Fruit fly (Drosophila melanogaster) whole organism, embryonic: ENCODE measurements around the gene CG14720.

ENCODE experiments used
- B-H2 ChIP-seq: fragments of 200-800 bp; sonication (Bioruptor generic); optimal IDR thresholded peaks from 2 replicates; lab custom pipeline; 2018; ENCODE audit warnings: missing biosample characterization, mild to moderate bottlenecking, missing genetic modification characterization
- BtbVII ChIP-seq: fragments of 200-800 bp; sonication (Bioruptor generic); optimal IDR thresholded peaks from 3 replicates; lab custom pipeline; 2017; ENCODE audit warnings: missing biosample characterization, mild to moderate bottlenecking, missing genetic modification characterization
- CG10274 ChIP-seq: fragments of 200-800 bp; sonication (Bioruptor generic); optimal IDR thresholded peaks from 3 replicates; lab custom pipeline; 2017; ENCODE audit warnings: missing biosample characterization, mild to moderate bottlenecking, missing genetic modification characterization
- CG10565 ChIP-seq: fragments of 200-800 bp; sonication (Bioruptor generic); optimal IDR thresholded peaks from 3 replicates; lab custom pipeline; 2016; ENCODE audit warnings: missing biosample characterization, mild to moderate bottlenecking, missing genetic modification characterization
- CG11093 ChIP-seq: fragments of 200-800 bp; sonication (Bioruptor generic); IDR thresholded peaks from 3 replicates; pipeline ENCODE4 v1.3.6; 2022; ENCODE audit warnings: missing biosample characterization, missing genetic modification characterization
- CG11723 ChIP-seq: fragments of 200-800 bp; sonication (Bioruptor generic); optimal IDR thresholded peaks from 2 replicates; lab custom pipeline; 2017; ENCODE audit warnings: missing biosample characterization, mild to moderate bottlenecking, missing genetic modification characterization
- CG12769 ChIP-seq: fragments of 200-800 bp; sonication (Bioruptor generic); optimal IDR thresholded peaks from 2 replicates; lab custom pipeline; 2019; ENCODE audit warnings: missing biosample characterization, mild to moderate bottlenecking, missing genetic modification characterization, moderate library complexity
- CG13894 ChIP-seq: fragments of 200-800 bp; sonication (Bioruptor generic); optimal IDR thresholded peaks from 3 replicates; lab custom pipeline; 2018; ENCODE audit warnings: missing biosample characterization, mild to moderate bottlenecking, missing genetic modification characterization, moderate library complexity
- CG14667 ChIP-seq: fragments of 200-800 bp; sonication (Bioruptor generic); IDR thresholded peaks from 2 replicates; pipeline ENCODE4 v1.3.6; 2022; ENCODE audit warnings: missing biosample characterization, missing genetic modification characterization
- CG14965 ChIP-seq: fragments of 200-800 bp; sonication (Bioruptor generic); optimal IDR thresholded peaks from 2 replicates; lab custom pipeline; 2016; ENCODE audit warnings: missing biosample characterization, missing genetic modification characterization, borderline replicate concordance
- CG15073 ChIP-seq: fragments of 200-800 bp; sonication (Bioruptor generic); optimal IDR thresholded peaks from 2 replicates; lab custom pipeline; 2016; ENCODE audit warnings: missing biosample characterization, missing genetic modification characterization
- CG15514 ChIP-seq: fragments of 200-800 bp; sonication (Bioruptor generic); optimal IDR thresholded peaks from 3 replicates; lab custom pipeline; 2017; ENCODE audit warnings: missing biosample characterization, missing genetic modification characterization, mild to moderate bottlenecking, moderate library complexity, missing genetic modification reagents
- CG15601 ChIP-seq: fragments of 200-800 bp; sonication (Bioruptor generic); optimal IDR thresholded peaks from 3 replicates; lab custom pipeline; 2019; ENCODE audit warnings: missing biosample characterization, mild to moderate bottlenecking, missing genetic modification characterization, moderate library complexity
- CG15696 ChIP-seq: fragments of 200-800 bp; sonication (Bioruptor generic); optimal IDR thresholded peaks from 2 replicates; lab custom pipeline; 2019; ENCODE audit warnings: missing biosample characterization, mild to moderate bottlenecking, missing genetic modification characterization, moderate library complexity
- CG2678 ChIP-seq: fragments of 200-800 bp; sonication (Bioruptor generic); optimal IDR thresholded peaks from 3 replicates; lab custom pipeline; 2019; ENCODE audit warnings: missing biosample characterization, mild to moderate bottlenecking, missing genetic modification characterization, moderate library complexity
- CG30020 ChIP-seq: fragments of 200-800 bp; optimal IDR thresholded peaks from 2 replicates; lab custom pipeline; 2019; ENCODE audit warnings: missing biosample characterization, mild to moderate bottlenecking, missing genetic modification characterization, moderate library complexity
- CG30431 ChIP-seq: fragments of 200-800 bp; sonication (Bioruptor generic); optimal IDR thresholded peaks from 2 replicates; lab custom pipeline; 2017; ENCODE audit warnings: missing biosample characterization, missing genetic modification characterization
- CG34422 ChIP-seq: fragments of 200-800 bp; sonication (Bioruptor generic); IDR thresholded peaks from 3 replicates; pipeline ENCODE4 v1.3.6; 2022; ENCODE audit warnings: missing biosample characterization, missing genetic modification characterization
- CG4730 ChIP-seq: fragments of 200-800 bp; sonication (Bioruptor generic); IDR thresholded peaks from 2 replicates; pipeline ENCODE4 v1.3.6; 2022; ENCODE audit warnings: missing biosample characterization, missing genetic modification characterization
- CG4854 ChIP-seq: fragments of 200-800 bp; sonication (Bioruptor generic); optimal IDR thresholded peaks from 2 replicates; lab custom pipeline; 2016; ENCODE audit warnings: missing biosample characterization, missing genetic modification characterization, inconsistent platforms
- CG5180 ChIP-seq: fragments of 200-800 bp; sonication (Bioruptor generic); optimal IDR thresholded peaks from 3 replicates; lab custom pipeline; 2017; ENCODE audit warnings: missing biosample characterization, missing genetic modification characterization, mild to moderate bottlenecking, moderate library complexity, missing genetic modification reagents
- CG6175 ChIP-seq: fragments of 200-800 bp; sonication (Bioruptor generic); IDR thresholded peaks from 3 replicates; pipeline ENCODE4 v1.3.6; 2022; ENCODE audit warnings: missing biosample characterization, missing genetic modification characterization
- CG6683 ChIP-seq: fragments of 200-800 bp; sonication (Bioruptor generic); optimal IDR thresholded peaks from 2 replicates; lab custom pipeline; 2017; ENCODE audit warnings: missing biosample characterization, mild to moderate bottlenecking, missing genetic modification characterization, missing genetic modification reagents
- CG8924 ChIP-seq: fragments of 200-800 bp; optimal IDR thresholded peaks from 3 replicates; lab custom pipeline; 2019; ENCODE audit warnings: missing biosample characterization, mild to moderate bottlenecking, missing genetic modification characterization, moderate library complexity
- CrebB ChIP-seq: fragments of 200-800 bp; sonication (Bioruptor generic); optimal IDR thresholded peaks from 3 replicates; lab custom pipeline; 2018; ENCODE audit warnings: missing biosample characterization, mild to moderate bottlenecking, missing genetic modification characterization
- Dek ChIP-seq: fragments of 200-800 bp; sonication (Bioruptor generic); optimal IDR thresholded peaks from 3 replicates; lab custom pipeline; 2019; ENCODE audit warnings: missing biosample characterization, mild to moderate bottlenecking, missing genetic modification characterization, moderate library complexity
- Doc3 ChIP-seq: fragments of 200-800 bp; sonication (Bioruptor generic); IDR thresholded peaks from 3 replicates; pipeline ENCODE4 v1.3.6; 2022; ENCODE audit warnings: missing biosample characterization, missing genetic modification characterization; ENCODE audit not compliant: partially characterized antibody
- Gug ChIP-seq: fragments of 200-800 bp; sonication (Bioruptor generic); IDR thresholded peaks from 4 replicates; pipeline ENCODE4 v1.3.6; 2022; ENCODE audit warnings: missing biosample characterization, missing genetic modification characterization
- HLH54F ChIP-seq: fragments of 200-800 bp; sonication (Bioruptor generic); optimal IDR thresholded peaks from 3 replicates; lab custom pipeline; 2016; ENCODE audit warnings: missing biosample characterization, missing genetic modification characterization
- HmgD ChIP-seq: fragments of 200-800 bp; sonication (Bioruptor generic); optimal IDR thresholded peaks from 3 replicates; lab custom pipeline; 2016; ENCODE audit warnings: missing biosample characterization, missing genetic modification characterization
- Spps ChIP-seq: fragments of 200-800 bp; sonication (Bioruptor generic); optimal IDR thresholded peaks from 2 replicates; lab custom pipeline; 2018; ENCODE audit warnings: missing biosample characterization, mild to moderate bottlenecking, missing genetic modification characterization
- Trl ChIP-seq, 3 experiments: fragments of >200 bp in 2 of 3; fragments of 200-800 bp in 1 of 3; sonication (Bioruptor generic) in 1 of 3; optimal IDR thresholded peaks; 2 replicates in 1 of 3; 3 replicates in 2 of 3; lab custom pipeline; 2016 to 2017; ENCODE audit warnings: missing biosample characterization in 1 of 3, missing genetic modification characterization in 1 of 3
- ab ChIP-seq: fragments of 200-800 bp; sonication (Bioruptor generic); optimal IDR thresholded peaks from 2 replicates; lab custom pipeline; 2016; ENCODE audit warnings: missing biosample characterization, missing genetic modification characterization
- amos ChIP-seq: fragments of 200-800 bp; sonication (Bioruptor generic); IDR thresholded peaks from 2 replicates; pipeline ENCODE4 v1.3.6; 2022; ENCODE audit warnings: missing biosample characterization, missing genetic modification characterization; ENCODE audit not compliant: partially characterized antibody
- bcd ChIP-seq: fragments of 200-800 bp; sonication (Bioruptor generic); optimal IDR thresholded peaks from 2 replicates; lab custom pipeline; 2017; ENCODE audit warnings: missing biosample characterization, mild to moderate bottlenecking, missing genetic modification characterization
- cg ChIP-seq: fragments of 200-800 bp; sonication (Bioruptor generic); optimal IDR thresholded peaks from 3 replicates; lab custom pipeline; 2019; ENCODE audit warnings: missing biosample characterization, mild to moderate bottlenecking, missing genetic modification characterization, moderate library complexity
- cwo ChIP-seq: fragments of 200-800 bp; sonication (Bioruptor generic); optimal IDR thresholded peaks from 3 replicates; lab custom pipeline; 2017; ENCODE audit warnings: missing biosample characterization, missing genetic modification characterization, mild to moderate bottlenecking, moderate library complexity, missing genetic modification reagents
- dpn ChIP-seq, 2 experiments: fragments of 200-800 bp; sonication (Bioruptor generic); optimal IDR thresholded peaks; 3 replicates each; lab custom pipeline; 2016; ENCODE audit warnings: missing biosample characterization in 2 of 2, missing genetic modification characterization in 2 of 2
- eyg ChIP-seq: fragments of 200-800 bp; sonication (Bioruptor generic); optimal IDR thresholded peaks from 3 replicates; lab custom pipeline; 2016; ENCODE audit warnings: missing biosample characterization, missing genetic modification characterization
- gro ChIP-seq: fragments of 200-800 bp; sonication (Bioruptor generic); optimal IDR thresholded peaks from 2 replicates; lab custom pipeline; 2016; ENCODE audit warnings: missing biosample characterization, missing genetic modification characterization
- nmo ChIP-seq: fragments of 200-800 bp; sonication (Bioruptor generic); optimal IDR thresholded peaks from 2 replicates; lab custom pipeline; 2018; ENCODE audit warnings: missing biosample characterization, mild to moderate bottlenecking, missing genetic modification characterization, moderate library complexity
- otp ChIP-seq: fragments of 200-800 bp; sonication (Bioruptor generic); IDR thresholded peaks from 3 replicates; pipeline ENCODE4, ENCODE4 v1.3.6; 2022; ENCODE audit warnings: missing biosample characterization, missing genetic modification characterization
- peb ChIP-seq: fragments of 200-800 bp; sonication (Bioruptor generic); IDR thresholded peaks from 2 replicates; pipeline ENCODE4 v1.3.6; 2022; ENCODE audit warnings: missing biosample characterization, missing genetic modification characterization
- pzg ChIP-seq: fragments of 200-800 bp; sonication (Bioruptor generic); optimal IDR thresholded peaks from 3 replicates; lab custom pipeline; 2018; ENCODE audit warnings: missing biosample characterization, mild to moderate bottlenecking, missing genetic modification characterization, moderate library complexity
- salm ChIP-seq: fragments of 200-800 bp; sonication (Bioruptor generic); optimal IDR thresholded peaks from 2 replicates; lab custom pipeline; 2018; ENCODE audit warnings: missing biosample characterization, mild to moderate bottlenecking, missing genetic modification characterization
- sens-2 ChIP-seq: fragments of 200-800 bp; sonication (Bioruptor generic); IDR thresholded peaks from 2 replicates; pipeline ENCODE4 v1.3.6; 2022; ENCODE audit warnings: missing biosample characterization, missing genetic modification characterization
- seq ChIP-seq: fragments of 200-800 bp; sonication (Bioruptor generic); IDR thresholded peaks from 2 replicates; pipeline ENCODE4 v1.3.6; 2022; ENCODE audit warnings: missing biosample characterization, missing genetic modification characterization
- sqz ChIP-seq: fragments of 200-800 bp; sonication (Bioruptor generic); optimal IDR thresholded peaks from 3 replicates; lab custom pipeline; 2018; ENCODE audit warnings: missing biosample characterization, mild to moderate bottlenecking, missing genetic modification characterization
- sug ChIP-seq: fragments of 200-800 bp; optimal IDR thresholded peaks from 2 replicates; lab custom pipeline; 2019; ENCODE audit warnings: missing biosample characterization, mild to moderate bottlenecking, missing genetic modification characterization, moderate library complexity
- trem ChIP-seq: fragments of 200-800 bp; optimal IDR thresholded peaks from 3 replicates; lab custom pipeline; 2019; ENCODE audit warnings: missing biosample characterization, mild to moderate bottlenecking, missing genetic modification characterization, moderate library complexity

CG14720 gene

DNA sequence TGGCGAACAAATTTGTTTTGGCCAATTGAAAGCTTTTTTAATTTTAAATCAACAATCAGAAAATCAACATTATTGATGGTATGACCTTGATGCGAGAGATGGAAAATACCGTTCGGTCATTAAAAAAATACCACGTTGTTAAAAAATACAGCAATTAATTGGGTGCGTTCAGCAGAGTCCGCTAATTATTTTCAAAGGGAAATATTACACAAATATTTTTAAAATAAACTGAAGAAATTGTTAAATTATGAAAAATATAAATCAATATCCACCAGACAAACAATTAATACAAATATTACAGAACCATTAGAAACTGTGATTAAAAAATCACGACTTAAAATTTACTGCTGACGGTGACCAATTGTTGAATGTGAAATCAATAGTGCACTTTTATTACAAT, 33.5 kb upstream of the CG14720 start, which contains the start of gene CG18476 (continued):
- TF ChIP-seq CG14667 (GFP tag; lab: Robert Waterston, UW) = peak; percentile 88
- peak; percentile 73 for TF ChIP-seq CG6683 (GFP tag; lab: Kevin White, UChicago)
- TF ChIP-seq Spps (tag; lab: Kevin White, UChicago) = peak; percentile 88
- peak; percentile 89 for TF ChIP-seq seq (GFP tag; lab: Robert Waterston, UW)
- TF ChIP-seq B-H2 (GFP tag; lab: Kevin White, UChicago) = peak; percentile 78
- peak; percentile 93 for TF ChIP-seq CG15696 (tag; lab: Kevin White, UChicago)
- peak; percentile 94 for TF ChIP-seq Dek
- TF ChIP-seq sqz (GFP tag; lab: Kevin White, UChicago) = no peak
- peak; percentile 76 for TF ChIP-seq CrebB
- peak; percentile 77 for TF ChIP-seq CG30020 (tag; lab: Kevin White, UChicago)
- peak; percentile 97 for TF ChIP-seq nmo
- peak; percentile 59 for TF ChIP-seq CG11723 (GFP tag; lab: Kevin White, UChicago)
- peak; percentile 76 to 89 for TF ChIP-seq dpn (GFP tag; optimal IDR thresholded peaks at IDR 0.05; lab: Kevin White, UChicago)
- TF ChIP-seq CG10274 (GFP tag; lab: Kevin White, UChicago) = peak; percentile 43
- peak; percentile 62 for TF ChIP-seq sens-2 (GFP tag; lab: Robert Waterston, UW)
- TF ChIP-seq Doc3 (GFP tag; lab: Robert Waterston, UW) = no peak
- peak; percentile 85 for TF ChIP-seq salm (tag; lab: Kevin White, UChicago)
- TF ChIP-seq CG6175 (GFP tag; lab: Robert Waterston, UW) = peak; percentile 86
- TF ChIP-seq BtbVII (GFP tag; lab: Kevin White, UChicago) = peak; percentile 69
- peak; percentile 57 for TF ChIP-seq CG30431 (GFP tag; lab: Kevin White, UChicago)
- peak; percentile 93 for TF ChIP-seq CG8924 (tag; lab: Kevin White, UChicago)
- TF ChIP-seq CG4854 (GFP tag; lab: Kevin White, UChicago) = peak; percentile 67
- no peak for TF ChIP-seq HmgD (GFP tag; lab: Kevin White, UChicago)
- TF ChIP-seq otp (GFP tag; lab: Robert Waterston, UW) = peak; percentile 75; the same call in 2 of the 3 replicates
- peak; percentile 74 for TF ChIP-seq CG5180 (GFP tag; lab: Kevin White, UChicago)
- TF ChIP-seq amos (GFP tag; lab: Robert Waterston, UW) = no peak
- TF ChIP-seq cwo = peak; percentile 79
- no peak for TF ChIP-seq CG15073 (GFP tag; lab: Kevin White, UChicago)
- TF ChIP-seq Trl (optimal IDR thresholded peaks at IDR 0.05; lab: Kevin White, UChicago) = no peak
- TF ChIP-seq Trl (GFP tag; optimal IDR thresholded peaks at IDR 0.05; lab: Kevin White, UChicago) = peak; percentile 65
- TF ChIP-seq trem (tag; lab: Kevin White, UChicago) = peak; percentile 93
- TF ChIP-seq gro = peak; percentile 80
- peak; percentile 77 for TF ChIP-seq CG15514 (GFP tag; lab: Kevin White, UChicago)
- TF ChIP-seq CG13894 (tag; lab: Kevin White, UChicago) = peak; percentile 84
- no peak for TF ChIP-seq cg
- peak; percentile 28 for TF ChIP-seq CG10565 (GFP tag; lab: Kevin White, UChicago)
- TF ChIP-seq peb (GFP tag; lab: Robert Waterston, UW) = peak; percentile 83
- TF ChIP-seq sug (tag; lab: Kevin White, UChicago) = peak; percentile 85
- peak; percentile 91 for TF ChIP-seq CG15601 (tag; lab: Kevin White, UChicago)
- no peak; the same call in 2 of the 4 replicates for TF ChIP-seq Gug (GFP tag; lab: Robert Waterston, UW)
- TF ChIP-seq HLH54F (GFP tag; lab: Kevin White, UChicago) = peak; percentile 53
- TF ChIP-seq eyg (GFP tag; lab: Kevin White, UChicago) = peak; percentile 12
- TF ChIP-seq CG12769 (tag; lab: Kevin White, UChicago) = no peak
- TF ChIP-seq CG4730 = peak; percentile 91
- TF ChIP-seq CG2678 (tag; lab: Kevin White, UChicago) = peak; percentile 95
- TF ChIP-seq bcd (GFP tag; lab: Kevin White, UChicago) = peak; percentile 90
- TF ChIP-seq ab = no peak
- TF ChIP-seq CG34422 (GFP tag; lab: Robert Waterston, UW) = peak; percentile 96
- TF ChIP-seq CG11093 (GFP tag; lab: Robert Waterston, UW) = peak; percentile 86
- TF ChIP-seq pzg (GFP tag; lab: Kevin White, UChicago) = peak; percentile 45
- no peak for TF ChIP-seq CG14965
